Fruit fly (Drosophila melanogaster): Measurements from ENCODE around the gene eIF4E5.

The eIF4E5 gene

dm6 chr3L:7935933-7936494 lies 41.3 kb downstream of the eIF4E5 start, which contains the start of the genes syd and Srp9:
Gene syd (minus strand): TSS chr3L:7936120.
Gene Srp9 (plus strand): TSS chr3L:7936373.
- TF ChIP-seq CG8478 (optimal IDR thresholded peaks at IDR 0.05) (no peak), Dll (optimal IDR thresholded peaks at IDR 0.05) (no peak), pan (optimal IDR thresholded peaks at IDR 0.05) (no peak), usp (GFP tag; optimal IDR thresholded peaks at IDR 0.05) (no peak), psq (optimal IDR thresholded peaks at IDR 0.05) (no peak)

dm6 chr3L:7938638-7939037 lies 44.0 kb downstream of the eIF4E5 start:
- TF ChIP-seq CG8478 (optimal IDR thresholded peaks at IDR 0.05) (no peak), usp (GFP tag; optimal IDR thresholded peaks at IDR 0.05) (no peak), Dll (optimal IDR thresholded peaks at IDR 0.05) (no peak), pan (optimal IDR thresholded peaks at IDR 0.05) (no peak), EcR (GFP tag; optimal IDR thresholded peaks at IDR 0.05) (no peak), psq (optimal IDR thresholded peaks at IDR 0.05) (no peak)

DNA sequence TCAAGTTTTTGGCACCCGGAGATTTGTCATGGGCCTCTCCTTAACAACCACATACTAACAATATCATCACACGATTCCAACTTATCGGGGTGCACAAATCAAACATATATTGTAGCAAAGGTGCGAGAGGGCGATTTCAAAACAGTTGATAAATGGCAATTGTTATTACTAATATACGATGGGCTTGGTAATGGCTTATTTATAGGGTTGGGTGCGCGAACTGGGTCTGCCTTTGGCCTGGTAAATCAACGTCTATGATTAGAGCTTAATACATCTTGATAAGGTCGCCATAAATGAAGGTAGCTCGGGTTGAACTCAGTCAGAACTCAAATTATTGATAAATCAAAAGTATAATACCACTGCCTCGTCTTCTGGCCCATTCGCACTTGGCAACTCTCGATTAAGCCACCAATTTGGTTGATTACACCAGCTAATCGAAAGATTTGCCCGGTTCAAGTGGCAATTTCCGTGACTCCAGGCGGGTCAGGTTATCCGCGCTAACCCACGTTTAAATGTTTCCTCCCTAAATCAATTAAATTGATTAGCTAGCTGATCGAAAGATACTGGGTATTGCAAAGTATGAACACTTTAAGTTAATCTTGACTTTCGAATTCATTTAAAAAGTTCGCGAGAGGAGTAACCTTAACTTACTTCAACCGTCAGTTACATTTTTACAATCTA lies 46.0 kb downstream of the eIF4E5 start:
- no peak for TF ChIP-seq EcR (GFP tag; optimal IDR thresholded peaks at IDR 0.05)
- no peak for TF ChIP-seq usp (GFP tag; optimal IDR thresholded peaks at IDR 0.05)
- TF ChIP-seq psq (optimal IDR thresholded peaks at IDR 0.05): no peak
- no peak for TF ChIP-seq pan (optimal IDR thresholded peaks at IDR 0.05)
- no peak for TF ChIP-seq Dll (optimal IDR thresholded peaks at IDR 0.05)
- no peak for TF ChIP-seq CG8478 (optimal IDR thresholded peaks at IDR 0.05)

- TF ChIP-seq usp (GFP tag; optimal IDR thresholded peaks at IDR 0.05) (no peak), Dll (optimal IDR thresholded peaks at IDR 0.05) (no peak), CG8478 (optimal IDR thresholded peaks at IDR 0.05) (no peak), pan (optimal IDR thresholded peaks at IDR 0.05) (no peak), psq (optimal IDR thresholded peaks at IDR 0.05) (no peak), EcR (GFP tag; optimal IDR thresholded peaks at IDR 0.05) (no peak)
Measured at dm6 chr3L:7941514-7941913, 46.8 kb downstream of the eIF4E5 start.

- TF ChIP-seq CG8478 (optimal IDR thresholded peaks at IDR 0.05): no peak
- TF ChIP-seq Dll (optimal IDR thresholded peaks at IDR 0.05): no peak
- no peak for TF ChIP-seq pan (optimal IDR thresholded peaks at IDR 0.05)
- TF ChIP-seq usp (GFP tag; optimal IDR thresholded peaks at IDR 0.05): no peak
- TF ChIP-seq psq (optimal IDR thresholded peaks at IDR 0.05): no peak
- TF ChIP-seq EcR (GFP tag; optimal IDR thresholded peaks at IDR 0.05): no peak
Measured at dm6 chr3L:7942403-7942952, 47.8 kb downstream of the eIF4E5 start.

DNA sequence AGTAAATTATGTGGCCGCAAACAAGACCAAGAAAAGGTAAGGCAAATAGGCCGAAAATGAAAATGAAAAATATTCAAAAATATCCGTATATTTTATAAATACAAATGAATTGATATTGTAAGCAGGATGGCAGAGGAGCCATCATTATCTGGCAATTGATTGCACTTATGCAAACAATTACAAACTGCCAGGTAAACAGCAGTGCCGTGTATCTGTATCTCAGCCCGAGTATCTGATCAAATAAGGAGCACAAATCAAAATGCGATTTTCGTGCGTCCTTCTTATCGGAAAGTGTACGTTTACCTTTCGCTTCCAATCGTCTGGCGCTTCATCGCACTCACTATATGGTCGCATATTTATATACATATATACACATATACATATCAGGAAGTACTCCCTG lies 48.4 kb downstream of the eIF4E5 start:
- TF ChIP-seq pan (optimal IDR thresholded peaks at IDR 0.05) (no peak), EcR (GFP tag; optimal IDR thresholded peaks at IDR 0.05) (no peak), Dll (optimal IDR thresholded peaks at IDR 0.05) (no peak), CG8478 (optimal IDR thresholded peaks at IDR 0.05) (no peak), usp (GFP tag; optimal IDR thresholded peaks at IDR 0.05) (no peak), psq (optimal IDR thresholded peaks at IDR 0.05) (no peak)

- TF ChIP-seq Dll (optimal IDR thresholded peaks at IDR 0.05) (no peak), usp (GFP tag; optimal IDR thresholded peaks at IDR 0.05) (no peak), EcR (GFP tag; optimal IDR thresholded peaks at IDR 0.05) (no peak), psq (optimal IDR thresholded peaks at IDR 0.05) (no peak), pan (optimal IDR thresholded peaks at IDR 0.05) (no peak), CG8478 (optimal IDR thresholded peaks at IDR 0.05) (no peak)
Measured at dm6 chr3L:7943950-7944349, 49.3 kb downstream of the eIF4E5 start.

Measured in whole organism.